Fruit fly (Drosophila melanogaster): ENCODE results near the gene CG34434.

DNA sequence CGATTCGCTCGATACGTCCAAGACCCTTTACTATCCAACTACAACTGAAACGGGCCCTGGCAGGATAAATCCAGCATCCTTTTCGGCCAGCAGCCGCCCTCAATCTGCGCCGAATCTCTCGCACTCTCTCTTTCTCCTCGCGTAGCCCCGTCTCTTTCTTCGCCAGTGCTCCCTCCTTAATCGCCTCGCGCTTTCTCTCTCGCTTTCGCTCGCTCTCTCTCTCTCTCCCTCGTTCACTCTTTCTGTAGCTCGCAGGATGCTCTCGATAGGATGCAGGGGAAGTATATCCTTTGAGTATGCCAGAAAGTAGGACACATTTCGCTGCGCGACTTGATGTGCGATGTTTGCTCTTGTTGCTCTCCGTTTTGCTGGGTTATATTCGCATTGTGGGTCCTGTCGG lies 21.4 kb upstream of the CG34434 start:
- TF ChIP-seq CG8478 (optimal IDR thresholded peaks at IDR 0.05) (no peak), CTCF (optimal IDR thresholded peaks at IDR 0.05) (no peak)
